Fruit fly (Drosophila melanogaster) whole organism, pupa: ENCODE measurements around the gene CG32547.

Experiments used
- CG13204 ChIP-seq: fragments of 200-800 bp; sonication (Bioruptor generic); optimal IDR thresholded peaks from 2 replicates; lab custom pipeline; 2018; ENCODE audit warnings: missing biosample characterization, mild to moderate bottlenecking, missing genetic modification characterization, moderate library complexity
- CG14655 ChIP-seq: fragments of 200-800 bp; sonication (Bioruptor generic); optimal IDR thresholded peaks from 3 replicates; lab custom pipeline; 2017; ENCODE audit warnings: mild to moderate bottlenecking, missing biosample characterization, missing genetic modification reagents, missing genetic modification characterization
- Pif1B ChIP-seq: fragments of 200-800 bp; sonication (Bioruptor generic); optimal IDR thresholded peaks from 3 replicates; lab custom pipeline; 2016; ENCODE audit warnings: missing biosample characterization, missing genetic modification characterization
- rn ChIP-seq: fragments of 200-800 bp; sonication (Bioruptor generic); IDR thresholded peaks from 2 replicates; pipeline ENCODE4 v1.3.6; 2022; ENCODE audit warnings: missing biosample characterization, missing genetic modification characterization

DNA sequence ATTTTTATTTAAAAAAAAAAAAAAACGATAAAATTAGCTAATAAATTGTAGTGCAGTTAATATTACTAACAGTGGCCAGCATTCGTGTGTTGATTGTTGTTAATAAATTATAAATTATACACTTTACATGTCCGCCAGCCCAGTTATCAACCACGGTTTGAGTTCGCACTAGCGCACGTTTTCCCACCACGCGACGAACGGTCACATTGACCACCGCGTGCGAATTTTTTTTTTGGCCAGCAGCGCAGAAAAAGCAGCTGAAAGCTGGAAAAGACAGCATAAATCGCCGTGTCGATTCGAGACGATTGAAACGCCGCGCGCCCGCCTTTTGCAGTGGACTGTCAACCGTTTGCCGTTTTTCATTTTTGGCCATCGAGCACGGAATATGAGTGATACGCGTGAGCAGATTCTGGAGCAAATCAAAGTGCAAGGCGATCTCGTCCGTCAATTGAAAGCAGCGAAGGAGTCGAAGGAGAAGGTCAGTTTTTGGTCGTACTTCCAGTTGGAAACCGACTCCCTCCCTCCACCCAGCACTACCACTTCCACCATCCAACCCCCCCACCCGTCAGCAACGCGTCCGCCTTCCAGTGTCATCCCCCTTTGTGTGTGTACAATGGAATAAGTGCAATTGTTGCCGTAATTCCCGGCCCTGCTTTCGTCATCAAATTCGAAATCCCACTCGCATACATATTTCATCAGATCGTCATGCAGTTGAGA is 36.1 kb upstream of the CG32547 start, which contains the start of the genes Bx and HisRS:
- TF ChIP-seq rn (GFP tag; lab: Robert Waterston, UW): no peak
- no peak for TF ChIP-seq CG14655 (GFP tag; lab: Kevin White, UChicago)
- TF ChIP-seq CG13204 (GFP tag; lab: Kevin White, UChicago): no peak
- no peak for TF ChIP-seq Pif1B (GFP tag; lab: Kevin White, UChicago)
